Fruit fly (Drosophila melanogaster) whole organism, embryonic: Measurements from ENCODE around the gene ClC-c.

Experiments
- CG10543 ChIP-seq: fragments of 200-800 bp; sonication (Bioruptor generic); optimal IDR thresholded peaks from 3 replicates; lab custom pipeline; 2017; ENCODE audit warnings: missing biosample characterization, mild to moderate bottlenecking, missing genetic modification characterization, moderate library complexity
- CG12219 ChIP-seq: fragments of 200-800 bp; sonication (Bioruptor generic); optimal IDR thresholded peaks from 3 replicates; lab custom pipeline; 2018; ENCODE audit warnings: missing biosample characterization, mild to moderate bottlenecking, missing genetic modification characterization
- CG12236 ChIP-seq: fragments of 200-800 bp; sonication (Bioruptor generic); optimal IDR thresholded peaks from 2 replicates; lab custom pipeline; 2016; ENCODE audit warnings: missing biosample characterization, missing genetic modification characterization
- CG14667 ChIP-seq: fragments of 200-800 bp; sonication (Bioruptor generic); IDR thresholded peaks from 2 replicates; pipeline ENCODE4 v1.3.6; 2022; ENCODE audit warnings: missing biosample characterization, missing genetic modification characterization
- CG15601 ChIP-seq: fragments of 200-800 bp; sonication (Bioruptor generic); optimal IDR thresholded peaks from 3 replicates; lab custom pipeline; 2019; ENCODE audit warnings: missing biosample characterization, mild to moderate bottlenecking, missing genetic modification characterization, moderate library complexity
- CG16815 ChIP-seq: fragments of 200-800 bp; sonication (Bioruptor generic); optimal IDR thresholded peaks from 3 replicates; lab custom pipeline; 2017; ENCODE audit warnings: missing biosample characterization, mild to moderate bottlenecking, missing genetic modification characterization
- CG17186 ChIP-seq: fragments of 200-800 bp; sonication (Bioruptor generic); optimal IDR thresholded peaks from 3 replicates; lab custom pipeline; 2017; ENCODE audit warnings: missing biosample characterization, missing genetic modification reagents, missing genetic modification characterization
- CG17385 ChIP-seq: fragments of 200-800 bp; sonication (Bioruptor generic); optimal IDR thresholded peaks from 3 replicates; lab custom pipeline; 2018; ENCODE audit warnings: missing biosample characterization, mild to moderate bottlenecking, missing genetic modification characterization
- CG1832 ChIP-seq: fragments of 200-800 bp; sonication (Bioruptor generic); optimal IDR thresholded peaks from 2 replicates; lab custom pipeline; 2017; ENCODE audit warnings: missing biosample characterization, mild to moderate bottlenecking, missing genetic modification characterization, inconsistent platforms
- CG30431 ChIP-seq: fragments of 200-800 bp; sonication (Bioruptor generic); optimal IDR thresholded peaks from 2 replicates; lab custom pipeline; 2017; ENCODE audit warnings: missing biosample characterization, missing genetic modification characterization
- CG3163 ChIP-seq: fragments of 200-800 bp; sonication (Bioruptor generic); optimal IDR thresholded peaks from 3 replicates; lab custom pipeline; 2016; ENCODE audit warnings: missing biosample characterization, missing genetic modification characterization
- CG4360 ChIP-seq: fragments of 200-800 bp; sonication (Bioruptor generic); IDR thresholded peaks from 2 replicates; pipeline ENCODE4 v1.3.6; 2022; ENCODE audit warnings: missing biosample characterization, missing genetic modification characterization
- CG43689 ChIP-seq: fragments of 200-800 bp; sonication (Bioruptor generic); IDR thresholded peaks from 2 replicates; pipeline ENCODE4 v1.3.6; 2022; ENCODE audit warnings: missing biosample characterization, missing genetic modification characterization
- H15 ChIP-seq: fragments of 200-800 bp; sonication (Bioruptor generic); IDR thresholded peaks from 3 replicates; pipeline ENCODE4 v1.3.6; 2022; ENCODE audit warnings: missing biosample characterization, missing genetic modification characterization
- Kr ChIP-seq: fragments of 200-800 bp; sonication (Bioruptor generic); optimal IDR thresholded peaks from 2 replicates; lab custom pipeline; 2017; ENCODE audit warnings: missing biosample characterization, mild to moderate bottlenecking, missing genetic modification characterization
- Nf-YB ChIP-seq: fragments of 200-800 bp; sonication (Bioruptor generic); optimal IDR thresholded peaks from 3 replicates; lab custom pipeline; 2019; ENCODE audit warnings: missing biosample characterization, mild to moderate bottlenecking, missing genetic modification characterization, moderate library complexity
- PHDP ChIP-seq: fragments of 200-800 bp; sonication (Bioruptor generic); optimal IDR thresholded peaks from 3 replicates; lab custom pipeline; 2018; ENCODE audit warnings: missing biosample characterization, mild to moderate bottlenecking, missing genetic modification characterization, moderate library complexity
- aop ChIP-seq: fragments of 200-800 bp; sonication (Bioruptor generic); IDR thresholded peaks from 2 replicates; pipeline ENCODE4 v1.3.6; 2022; ENCODE audit warnings: missing biosample characterization, missing genetic modification characterization
- bsh ChIP-seq, 2 experiments: fragments of 200-800 bp; sonication (Bioruptor generic); optimal IDR thresholded peaks; 2 replicates each; lab custom pipeline; 2017 to 2018; ENCODE audit warnings: mild to moderate bottlenecking in 2 of 2, missing biosample characterization in 2 of 2, missing genetic modification characterization in 2 of 2, moderate library complexity in 1 of 2
- chif ChIP-seq, 2 experiments: fragments of 200-800 bp; sonication (Bioruptor generic); optimal IDR thresholded peaks; 3 replicates each; lab custom pipeline; 2016; ENCODE audit warnings: missing biosample characterization in 2 of 2, missing genetic modification characterization in 2 of 2
- ci ChIP-seq: fragments of 200-800 bp; sonication (Bioruptor generic); IDR thresholded peaks from 3 replicates; pipeline ENCODE4 v1.3.6; 2022; ENCODE audit warnings: missing biosample characterization, missing genetic modification characterization
- dysf ChIP-seq: fragments of 200-800 bp; sonication (Bioruptor generic); IDR thresholded peaks from 3 replicates; pipeline ENCODE4 v1.3.6; 2022; ENCODE audit warnings: missing biosample characterization, missing genetic modification characterization
- gce ChIP-seq: fragments of 200-800 bp; sonication (Bioruptor generic); IDR thresholded peaks from 3 replicates; pipeline ENCODE4 v1.3.6; 2022; ENCODE audit warnings: missing biosample characterization, missing genetic modification characterization
- grau ChIP-seq: fragments of 200-800 bp; optimal IDR thresholded peaks from 3 replicates; lab custom pipeline; 2019; ENCODE audit warnings: missing biosample characterization, mild to moderate bottlenecking, missing genetic modification characterization, moderate library complexity
- her ChIP-seq: fragments of 200-800 bp; sonication (Bioruptor generic); optimal IDR thresholded peaks from 2 replicates; lab custom pipeline; 2016; ENCODE audit warnings: missing biosample characterization, missing genetic modification characterization
- ind ChIP-seq: fragments of 200-800 bp; sonication (Bioruptor generic); optimal IDR thresholded peaks from 3 replicates; lab custom pipeline; 2016; ENCODE audit warnings: missing biosample characterization, missing genetic modification characterization
- inv ChIP-seq: fragments of 200-800 bp; sonication (Bioruptor generic); IDR thresholded peaks from 2 replicates; pipeline ENCODE4 v1.3.6; 2022; ENCODE audit warnings: missing biosample characterization, missing genetic modification characterization; ENCODE audit not compliant: partially characterized antibody
- kni ChIP-seq: fragments of 200-800 bp; sonication (Bioruptor generic); optimal IDR thresholded peaks from 3 replicates; lab custom pipeline; 2017; ENCODE audit warnings: mild to moderate bottlenecking, missing biosample characterization, missing genetic modification reagents, missing genetic modification characterization
- lov ChIP-seq, 2 experiments: fragments of 200-800 bp in 1 of 2; fragments of >200 bp in 1 of 2; sonication (Bioruptor generic) in 1 of 2; IDR thresholded peaks in 1 of 2; optimal IDR thresholded peaks in 1 of 2; 2 replicates in 1 of 2; 3 replicates in 1 of 2; pipeline versions ENCODE4 v1.3.6 to Lab custom; 2017 to 2022; ENCODE audit warnings: missing biosample characterization in 1 of 2, missing genetic modification characterization in 1 of 2
- luna ChIP-seq: fragments of 200-800 bp; sonication (Bioruptor generic); optimal IDR thresholded peaks from 2 replicates; lab custom pipeline; 2016; ENCODE audit warnings: missing biosample characterization, missing genetic modification characterization
- peb ChIP-seq: fragments of 200-800 bp; sonication (Bioruptor generic); IDR thresholded peaks from 2 replicates; pipeline ENCODE4 v1.3.6; 2022; ENCODE audit warnings: missing biosample characterization, missing genetic modification characterization
- prd ChIP-seq, 3 experiments: fragments of >200 bp in 2 of 3; fragments of 200-800 bp in 1 of 3; sonication (Bioruptor generic) in 1 of 3; optimal IDR thresholded peaks in 2 of 3; IDR thresholded peaks in 1 of 3; 2 replicates in 2 of 3; 3 replicates in 1 of 3; pipeline versions ENCODE4 v1.3.6 to Lab custom; 2017 to 2022; ENCODE audit warnings: missing biosample characterization in 1 of 3, missing genetic modification characterization in 1 of 3
- ranshi ChIP-seq: fragments of 200-800 bp; sonication (Bioruptor generic); IDR thresholded peaks from 2 replicates; pipeline ENCODE4 v1.3.6; 2022; ENCODE audit warnings: missing biosample characterization, missing genetic modification characterization
- rib ChIP-seq: fragments of 200-800 bp; sonication (Bioruptor generic); IDR thresholded peaks from 2 replicates; pipeline ENCODE4 v1.3.6; 2022; ENCODE audit warnings: missing biosample characterization, missing genetic modification characterization
- sc ChIP-seq, 3 experiments: fragments of >200 bp in 2 of 3; fragments of 200-800 bp in 1 of 3; sonication (Bioruptor generic) in 1 of 3; optimal IDR thresholded peaks; 2 replicates in 2 of 3; 3 replicates in 1 of 3; lab custom pipeline; 2017; ENCODE audit warnings: mild to moderate bottlenecking in 1 of 3, missing biosample characterization in 1 of 3, missing genetic modification characterization in 1 of 3, missing genetic modification reagents in 1 of 3
- sens-2 ChIP-seq: fragments of 200-800 bp; sonication (Bioruptor generic); IDR thresholded peaks from 2 replicates; pipeline ENCODE4 v1.3.6; 2022; ENCODE audit warnings: missing biosample characterization, missing genetic modification characterization
- shn ChIP-seq: fragments of 200-800 bp; sonication (Bioruptor generic); optimal IDR thresholded peaks from 3 replicates; lab custom pipeline; 2016; ENCODE audit warnings: missing biosample characterization, missing genetic modification characterization
- sna ChIP-seq: fragments of 200-800 bp; sonication (Bioruptor generic); IDR thresholded peaks from 2 replicates; pipeline ENCODE4 v1.3.6; 2022; ENCODE audit warnings: missing biosample characterization, missing genetic modification characterization; ENCODE audit not compliant: partially characterized antibody
- sob ChIP-seq: fragments of 200-800 bp; sonication (Bioruptor generic); IDR thresholded peaks from 2 replicates; pipeline ENCODE4 v1.3.6; 2022; ENCODE audit warnings: missing biosample characterization, missing genetic modification characterization
- sr ChIP-seq: fragments of 200-800 bp; sonication (Bioruptor generic); IDR thresholded peaks from 3 replicates; pipeline ENCODE4 v1.3.6; 2022; ENCODE audit warnings: missing biosample characterization, missing genetic modification characterization
- stc ChIP-seq: fragments of 200-800 bp; sonication (Bioruptor generic); IDR thresholded peaks from 2 replicates; pipeline ENCODE4 v1.3.6; 2022; ENCODE audit warnings: missing biosample characterization, missing genetic modification characterization
- stwl ChIP-seq: fragments of 200-800 bp; sonication (Bioruptor generic); optimal IDR thresholded peaks from 3 replicates; lab custom pipeline; 2018; ENCODE audit warnings: missing biosample characterization, mild to moderate bottlenecking, missing genetic modification characterization, moderate library complexity
- unc-4 ChIP-seq: fragments of 200-800 bp; sonication (Bioruptor generic); IDR thresholded peaks from 2 replicates; pipeline ENCODE4 v1.3.6; 2022; ENCODE audit warnings: missing biosample characterization, missing genetic modification characterization; ENCODE audit not compliant: partially characterized antibody
- vfl ChIP-seq: fragments of 200-800 bp; sonication (Bioruptor generic); optimal IDR thresholded peaks from 2 replicates; lab custom pipeline; 2016; ENCODE audit warnings: missing biosample characterization, missing genetic modification characterization
- zen2 ChIP-seq: fragments of 200-800 bp; sonication (Bioruptor generic); IDR thresholded peaks from 3 replicates; pipeline ENCODE4 v1.3.6; 2022; ENCODE audit warnings: missing biosample characterization, missing genetic modification characterization; ENCODE audit not compliant: partially characterized antibody
- zf30C ChIP-seq: fragments of 200-800 bp; sonication (Bioruptor generic); optimal IDR thresholded peaks from 3 replicates; lab custom pipeline; 2018; ENCODE audit warnings: missing biosample characterization, mild to moderate bottlenecking, missing genetic modification characterization

The ClC-c gene

DNA sequence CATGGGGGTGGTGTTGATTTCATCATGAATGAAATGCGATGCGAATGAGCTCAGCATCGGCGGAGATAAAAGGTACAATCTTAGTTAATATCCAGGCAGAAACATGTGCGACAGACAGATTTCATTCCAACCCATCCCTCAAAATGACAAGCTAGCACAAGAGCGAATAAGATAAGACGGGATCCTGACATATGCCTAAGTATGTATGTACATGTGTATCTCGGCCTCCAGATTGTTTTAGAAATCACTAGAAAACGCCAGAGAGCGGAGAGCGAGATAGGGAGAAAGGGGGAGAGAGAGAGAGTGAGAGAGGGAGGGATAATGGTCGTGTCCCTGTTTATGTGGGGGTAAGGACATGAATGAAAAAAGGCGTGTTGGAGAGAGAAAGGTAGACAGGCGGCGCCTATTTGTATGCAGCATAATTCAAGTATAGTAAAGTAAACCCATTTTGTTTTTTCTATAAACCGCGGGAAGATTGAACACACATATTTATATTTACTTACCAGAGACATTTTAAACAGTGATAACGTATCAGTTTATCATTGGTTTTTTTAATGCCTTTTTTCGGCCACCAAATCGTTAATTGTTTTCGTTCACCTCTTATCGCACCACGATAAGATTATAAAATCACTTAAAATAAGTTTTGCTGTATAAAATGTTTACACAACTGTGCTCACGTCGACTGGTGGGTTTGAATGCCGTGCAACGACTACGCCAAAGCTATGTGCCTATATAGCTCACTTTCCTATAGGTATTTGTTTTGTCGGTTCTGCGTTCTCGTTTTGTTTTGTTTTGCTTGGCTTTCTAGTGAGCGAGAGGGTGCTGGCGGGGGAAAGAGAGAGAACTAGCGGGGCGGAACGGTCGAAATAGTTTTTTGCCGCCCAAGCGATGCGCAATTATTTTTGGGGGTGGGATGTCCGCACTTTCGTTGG lies 40.0 kb upstream of the ClC-c start (continued):
- TF ChIP-seq chif (GFP tag; optimal IDR thresholded peaks at IDR 0.05; lab: Kevin White, UChicago) (no peak), CG30431 (GFP tag; lab: Kevin White, UChicago) (no peak), CG12236 (no peak), aop (GFP tag; lab: Robert Waterston, UW) (no peak), peb (GFP tag; lab: Robert Waterston, UW) (no peak), CG10543 (peak; percentile 87), H15 (GFP tag; lab: Robert Waterston, UW) (no peak), CG15601 (tag; lab: Kevin White, UChicago) (peak; percentile 57), Kr (GFP tag; lab: Kevin White, UChicago) (peak; percentile 82), CG14667 (no peak), CG17385 (GFP tag; lab: Kevin White, UChicago) (peak; percentile 34), ind (no peak), shn (no peak), gce (GFP tag; lab: Robert Waterston, UW) (no peak; the same call in 2 of the 3 replicates), kni (GFP tag; lab: Kevin White, UChicago) (peak; percentile 73), rib (GFP tag; lab: Robert Waterston, UW) (peak; percentile 38; the same call in 1 of the 2 replicates), stwl (tag; lab: Kevin White, UChicago) (no peak), bsh (GFP tag; optimal IDR thresholded peaks at IDR 0.05; lab: Kevin White, UChicago) (peak; percentile 19 to 57), CG16815 (GFP tag; lab: Kevin White, UChicago) (no peak), zen2 (no peak), sr (GFP tag; lab: Robert Waterston, UW) (0 out of 3 replicates have a peak, but pooled peaks have one; percentile 11), Nf-YB (GFP tag; lab: Kevin White, UChicago) (peak; percentile 33), CG3163 (GFP tag; lab: Kevin White, UChicago) (no peak), sob (GFP tag; lab: Robert Waterston, UW) (peak; percentile 46; the same call in 1 of the 2 replicates), CG12219 (GFP tag; lab: Kevin White, UChicago) (no peak), dysf (GFP tag; lab: Robert Waterston, UW) (no peak), CG17186 (GFP tag; lab: Kevin White, UChicago) (no peak), sens-2 (no peak), ranshi (GFP tag; lab: Robert Waterston, UW) (0 out of 2 replicates have a peak, but pooled peaks have one; percentile 19), stc (no peak), luna (GFP tag; lab: Kevin White, UChicago) (no peak), CG1832 (GFP tag; lab: Kevin White, UChicago) (peak; percentile 74), lov (optimal IDR thresholded peaks at IDR 0.05; lab: Kevin White, UChicago) (no peak), lov (GFP tag; IDR thresholded peaks at IDR 0.05; lab: Robert Waterston, UW) (peak; percentile 31; the same call in 2 of the 3 replicates), sc (optimal IDR thresholded peaks at IDR 0.05; lab: Kevin White, UChicago) (no peak), sc (GFP tag; optimal IDR thresholded peaks at IDR 0.05; lab: Kevin White, UChicago) (no peak), ci (no peak), prd (optimal IDR thresholded peaks at IDR 0.05; lab: Kevin White, UChicago) (no peak), prd (GFP tag; IDR thresholded peaks at IDR 0.05; lab: Robert Waterston, UW) (no peak), unc-4 (GFP tag; lab: Robert Waterston, UW) (peak; percentile 19; the same call in 1 of the 2 replicates), vfl (GFP tag; lab: Kevin White, UChicago) (peak; percentile 30), grau (tag; lab: Kevin White, UChicago) (peak; percentile 9), inv (GFP tag; lab: Robert Waterston, UW) (no peak), sna (0 out of 2 replicates have a peak, but pooled peaks have one; percentile 15), PHDP (tag; lab: Kevin White, UChicago) (peak; percentile 32), CG4360 (GFP tag; lab: Robert Waterston, UW) (0 out of 2 replicates have a peak, but pooled peaks have one; percentile 13), CG43689 (GFP tag; lab: Robert Waterston, UW) (no peak), zf30C (GFP tag; lab: Kevin White, UChicago) (no peak), her (GFP tag; lab: Kevin White, UChicago) (no peak)
